Fruit fly (Drosophila melanogaster): ENCODE measurements around the gene CG43335.
A peak's percentile ranks its signal among the peaks of the same experiment; 100 is the strongest.

Gene CG43335

dm6 chr3R:15664321-15665172, 29.3 kb downstream of the CG43335 start (continued):
- TF ChIP-seq ssp (GFP tag; IDR thresholded peaks at IDR 0.05): no peak
- no peak for TF ChIP-seq Atf6 (GFP tag; IDR thresholded peaks at IDR 0.05)
- TF ChIP-seq pita (GFP tag; optimal IDR thresholded peaks at IDR 0.05): no peak
- peak; percentile 86 for TF ChIP-seq fd64A (GFP tag; optimal IDR thresholded peaks at IDR 0.05)
- TF ChIP-seq Hr78 (GFP tag; optimal IDR thresholded peaks at IDR 0.05): no peak
- no peak for TF ChIP-seq Optix (GFP tag; IDR thresholded peaks at IDR 0.05)
- no peak for TF ChIP-seq CG32532 (GFP tag; IDR thresholded peaks at IDR 0.05)
- no peak for TF ChIP-seq CG12155 (GFP tag; optimal IDR thresholded peaks at IDR 0.05)
- no peak for TF ChIP-seq chif (GFP tag; optimal IDR thresholded peaks at IDR 0.05)
- no peak for TF ChIP-seq Doc2 (GFP tag; IDR thresholded peaks at IDR 0.05)
- no peak for TF ChIP-seq CG8765 (GFP tag; IDR thresholded peaks at IDR 0.05)
- TF ChIP-seq BtbVII (GFP tag; optimal IDR thresholded peaks at IDR 0.05): no peak
- no peak for TF ChIP-seq CG16813 (GFP tag; IDR thresholded peaks at IDR 0.05; ENCODE audit: partially characterized antibody)
- no peak for TF ChIP-seq grn (GFP tag; optimal IDR thresholded peaks at IDR 0.05)
- no peak for TF ChIP-seq Hmx (GFP tag; optimal IDR thresholded peaks at IDR 0.05)
- TF ChIP-seq bigmax (GFP tag; optimal IDR thresholded peaks at IDR 0.05): no peak
- TF ChIP-seq CG14860 (GFP tag; IDR thresholded peaks at IDR 0.05; ENCODE audit: partially characterized antibody): no peak
- TF ChIP-seq hkb (optimal IDR thresholded peaks at IDR 0.05): no peak
- TF ChIP-seq hkb (GFP tag; IDR thresholded peaks at IDR 0.05): no peak
- TF ChIP-seq CG10462 (GFP tag; optimal IDR thresholded peaks at IDR 0.05): no peak
- no peak for TF ChIP-seq Chrac-16 (GFP tag; optimal IDR thresholded peaks at IDR 0.05)
- TF ChIP-seq pfk (GFP tag; optimal IDR thresholded peaks at IDR 0.05): no peak
- no peak for TF ChIP-seq hth (optimal IDR thresholded peaks at IDR 0.05)
- no peak for TF ChIP-seq B-H2 (GFP tag; optimal IDR thresholded peaks at IDR 0.05)
- no peak for TF ChIP-seq CG6813 (GFP tag; optimal IDR thresholded peaks at IDR 0.05)
- no peak for TF ChIP-seq ftz-f1 (GFP tag; optimal IDR thresholded peaks at IDR 0.05)
- TF ChIP-seq Pdp1 (GFP tag; optimal IDR thresholded peaks at IDR 0.05): no peak
- TF ChIP-seq gem (tag; optimal IDR thresholded peaks at IDR 0.05): peak; percentile 63
- TF ChIP-seq gsb (GFP tag; IDR thresholded peaks at IDR 0.05): no peak
- no peak for TF ChIP-seq CG33213 (GFP tag; optimal IDR thresholded peaks at IDR 0.05)
- no peak for TF ChIP-seq wdn (GFP tag; IDR thresholded peaks at IDR 0.05)
- no peak for TF ChIP-seq bowl (GFP tag; IDR thresholded peaks at IDR 0.05)
- TF ChIP-seq zf30C (GFP tag; optimal IDR thresholded peaks at IDR 0.05): peak; percentile 37
- no peak for TF ChIP-seq CG12299 (tag; optimal IDR thresholded peaks at IDR 0.05)
- TF ChIP-seq CG15601 (tag; optimal IDR thresholded peaks at IDR 0.05): peak; percentile 35
- TF ChIP-seq psq (GFP tag; optimal IDR thresholded peaks at IDR 0.05): no peak
- no peak for TF ChIP-seq CG7372 (GFP tag; IDR thresholded peaks at IDR 0.05)
- TF ChIP-seq Bteb2 (GFP tag; optimal IDR thresholded peaks at IDR 0.05): no peak
- TF ChIP-seq CG11456 (GFP tag; IDR thresholded peaks at IDR 0.05): no peak
- no peak for TF ChIP-seq CG13624 (GFP tag; optimal IDR thresholded peaks at IDR 0.05)
- TF ChIP-seq Side (GFP tag; optimal IDR thresholded peaks at IDR 0.05): no peak
- TF ChIP-seq Xrp1 (GFP tag; IDR thresholded peaks at IDR 0.05): peak; percentile 15; the same call in 1 of the 2 replicates
- TF ChIP-seq CG31224 (GFP tag; IDR thresholded peaks at IDR 0.05): no peak
- TF ChIP-seq repo (GFP tag; optimal IDR thresholded peaks at IDR 0.05): no peak
- no peak for TF ChIP-seq ham (GFP tag; IDR thresholded peaks at IDR 0.05)
- TF ChIP-seq zfh1 (GFP tag; IDR thresholded peaks at IDR 0.05): no peak
- no peak for TF ChIP-seq HmgZ (tag; optimal IDR thresholded peaks at IDR 0.05)
- peak in 1 of 2 experiments; percentile 7 for TF ChIP-seq Hr51 (GFP tag; optimal IDR thresholded peaks at IDR 0.05)
- no peak for TF ChIP-seq wek (GFP tag; optimal IDR thresholded peaks at IDR 0.05)
- TF ChIP-seq caup (GFP tag; optimal IDR thresholded peaks at IDR 0.05; ENCODE audit: severe bottlenecking): no peak
